Worm (Caenorhabditis elegans) whole organism, L1 larva: ENCODE results near the gene skr-13.

Experiments
- C34B4.2 ChIP-seq: sonication (generic microtip); optimal IDR thresholded peaks from 2 replicates; lab custom pipeline; 2017; ENCODE audit warnings: mild to moderate bottlenecking, missing genetic modification characterization, missing compliant biosample characterization
- F16B12.6 ChIP-seq: fragments of 150-350 bp; optimal IDR thresholded peaks from 2 replicates; lab custom pipeline; 2014; ENCODE audit warnings: missing biosample characterization, missing genetic modification characterization
- ceh-63 ChIP-seq: fragments of 200-800 bp; sonication (Bioruptor generic); optimal IDR thresholded peaks from 2 replicates; lab custom pipeline; 2018; ENCODE audit warnings: mild to moderate bottlenecking, missing genetic modification characterization, missing compliant biosample characterization
- ceh-8 ChIP-seq: fragments of 200-800 bp; sonication (Bioruptor generic); optimal IDR thresholded peaks from 2 replicates; lab custom pipeline; 2018; ENCODE audit warnings: mild to moderate bottlenecking, missing genetic modification characterization, moderate library complexity, missing compliant biosample characterization
- ceh-88 ChIP-seq: fragments of 200-800 bp; sonication (Bioruptor generic); IDR thresholded peaks from 2 replicates; pipeline ENCODE4 v1.3.6; 2022; ENCODE audit warnings: missing genetic modification characterization, missing compliant biosample characterization
- ces-1 ChIP-seq: fragments of 150-350 bp; optimal IDR thresholded peaks from 2 replicates; lab custom pipeline; 2014; ENCODE audit warnings: missing biosample characterization, missing genetic modification reagents, missing genetic modification characterization
- elt-2 ChIP-seq: sonication (generic microtip); optimal IDR thresholded peaks from 2 replicates; lab custom pipeline; 2016; ENCODE audit warnings: missing genetic modification characterization, mild to moderate bottlenecking, inconsistent platforms, missing compliant biosample characterization, missing genetic modification reagents
- elt-3 ChIP-seq, 6 experiments: fragments of 150-350 bp in 1 of 6; sonication (generic microtip); optimal IDR thresholded peaks; 2 replicates each; lab custom pipeline; 2017 to 2018; ENCODE audit warnings: missing biosample characterization in 6 of 6, missing genetic modification characterization in 6 of 6, inconsistent platforms in 1 of 6
- ets-5 ChIP-seq: fragments of 200-800 bp; sonication (Bioruptor generic); IDR thresholded peaks from 2 replicates; pipeline ENCODE4 v1.3.6; 2022; ENCODE audit warnings: missing genetic modification characterization, missing compliant biosample characterization
- fkh-4 ChIP-seq: sonication (generic microtip); optimal IDR thresholded peaks from 2 replicates; lab custom pipeline; 2016; ENCODE audit warnings: missing compliant biosample characterization, missing genetic modification characterization, borderline replicate concordance
- fkh-8 ChIP-seq: sonication (generic microtip); optimal IDR thresholded peaks from 2 replicates; lab custom pipeline; 2016; ENCODE audit warnings: mild to moderate bottlenecking, missing genetic modification characterization, missing compliant biosample characterization
- grh-1 ChIP-seq: fragments of 200-800 bp; sonication (Bioruptor generic); IDR thresholded peaks from 2 replicates; pipeline ENCODE4 v1.3.6; 2022; ENCODE audit warnings: missing genetic modification reagents, missing genetic modification characterization, missing compliant biosample characterization
- irx-1 ChIP-seq: sonication (generic microtip); optimal IDR thresholded peaks from 2 replicates; lab custom pipeline; 2016; ENCODE audit warnings: missing genetic modification characterization, missing compliant biosample characterization
- mef-2 ChIP-seq: fragments of 150-350 bp; optimal IDR thresholded peaks from 2 replicates; lab custom pipeline; 2014; ENCODE audit warnings: missing biosample characterization, missing genetic modification characterization
- nhr-20 ChIP-seq: sonication (generic microtip); optimal IDR thresholded peaks from 2 replicates; lab custom pipeline; 2016; ENCODE audit warnings: mild to moderate bottlenecking, missing genetic modification characterization, missing compliant biosample characterization
- nhr-28 ChIP-seq: fragments of 150-350 bp; optimal IDR thresholded peaks from 2 replicates; lab custom pipeline; 2014; ENCODE audit warnings: missing biosample characterization, missing genetic modification characterization
- nhr-47 ChIP-seq: sonication (generic microtip); optimal IDR thresholded peaks from 2 replicates; lab custom pipeline; 2016; ENCODE audit warnings: mild to moderate bottlenecking, missing genetic modification characterization, moderate library complexity, missing compliant biosample characterization
- nhr-90 ChIP-seq: sonication (generic microtip); optimal IDR thresholded peaks from 2 replicates; lab custom pipeline; 2016; ENCODE audit warnings: mild to moderate bottlenecking, missing genetic modification characterization, missing compliant biosample characterization; ENCODE audit not compliant: poor library complexity
- rnt-1 ChIP-seq: sonication (generic microtip); optimal IDR thresholded peaks from 2 replicates; lab custom pipeline; 2016; ENCODE audit warnings: mild to moderate bottlenecking, missing genetic modification characterization, moderate library complexity, missing compliant biosample characterization
- skn-1 ChIP-seq: fragments of 150-350 bp; optimal IDR thresholded peaks from 2 replicates; lab custom pipeline; 2014; ENCODE audit warnings: missing biosample characterization, missing genetic modification characterization
- sptf-1 ChIP-seq: fragments of 150-350 bp; optimal IDR thresholded peaks from 2 replicates; lab custom pipeline; 2014; ENCODE audit warnings: missing biosample characterization, missing genetic modification characterization
- unc-86 ChIP-seq: sonication (generic microtip); optimal IDR thresholded peaks from 2 replicates; lab custom pipeline; 2016; ENCODE audit warnings: missing genetic modification characterization, missing compliant biosample characterization
- vab-15 ChIP-seq: sonication (generic microtip); optimal IDR thresholded peaks from 2 replicates; lab custom pipeline; 2017; ENCODE audit warnings: missing genotype, mild to moderate bottlenecking, missing genetic modification characterization, missing compliant biosample characterization
- ztf-11 ChIP-seq, 2 experiments: sonication (generic microtip); optimal IDR thresholded peaks; 2 replicates each; lab custom pipeline; 2016 to 2017; ENCODE audit warnings: missing genetic modification characterization in 2 of 2, missing biosample characterization in 1 of 2, missing compliant biosample characterization in 1 of 2

Gene skr-13

DNA sequence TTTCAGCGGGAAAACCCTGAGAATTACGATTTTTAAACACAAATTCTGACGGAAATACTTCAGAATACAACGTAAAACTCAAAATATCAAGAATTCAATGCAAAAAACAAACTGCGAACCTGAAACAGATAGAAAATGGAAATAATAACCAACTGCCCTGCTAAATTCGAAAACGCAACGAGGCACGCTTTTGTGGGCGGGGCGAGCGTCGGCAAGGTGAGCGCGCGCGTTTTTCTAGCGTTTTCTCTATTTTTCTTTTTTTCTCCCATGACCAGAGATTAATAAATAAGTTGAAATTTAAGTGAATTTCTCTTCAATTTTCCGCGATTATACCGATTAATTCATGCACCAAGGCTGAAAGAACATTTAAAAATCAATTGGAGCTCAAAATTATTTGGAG lies 43.8 kb downstream of the skr-13 start, which contains the start of gene uaf-2 (continued):
- TF ChIP-seq ces-1 (GFP tag; lab: Kevin White, UChicago): no peak

DNA sequence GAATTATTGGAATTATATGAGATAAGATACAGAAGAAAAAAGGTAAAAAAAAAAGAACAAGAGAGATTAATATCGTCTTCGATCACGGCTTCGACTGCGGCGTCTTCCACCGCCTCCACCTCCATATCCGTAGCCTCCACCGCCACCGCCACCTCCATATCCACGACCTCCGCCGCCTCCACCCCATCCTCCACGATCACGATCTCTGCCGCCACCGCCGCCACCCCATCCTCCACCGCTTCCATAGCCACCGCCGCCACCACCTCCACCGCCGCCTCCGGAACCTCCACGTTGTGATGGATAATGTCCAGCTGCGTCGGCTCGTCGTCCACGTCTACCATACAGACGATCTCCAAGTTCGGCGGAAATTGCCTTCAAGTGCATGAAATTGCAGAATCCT lies 45.6 kb downstream of the skr-13 start:
- TF ChIP-seq ceh-8 (GFP tag; lab: Kevin White, UChicago) (peak; percentile 21), nhr-90 (tag; lab: Kevin White, UChicago) (no peak), C34B4.2 (tag; lab: Kevin White, UChicago) (no peak), unc-86 (tag; lab: Kevin White, UChicago) (no peak)

DNA sequence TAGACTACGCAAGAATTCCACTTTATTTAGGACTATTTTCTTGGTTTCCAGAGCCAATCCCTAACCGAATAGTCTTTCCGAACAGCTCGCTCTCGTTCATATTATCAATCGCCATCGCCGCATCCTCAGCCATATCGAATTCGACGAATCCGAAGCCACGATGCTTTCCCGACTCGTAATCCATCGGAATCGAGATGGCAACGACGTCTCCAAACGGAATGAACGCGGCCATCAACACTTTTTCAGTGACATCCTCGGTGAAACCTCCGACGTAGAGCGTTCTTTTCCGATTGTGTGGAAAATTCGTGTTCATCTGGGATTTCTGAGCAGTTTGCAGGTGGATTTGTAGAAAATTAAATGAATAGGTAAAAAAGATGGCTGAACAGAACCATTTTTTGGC lies 46.1 kb downstream of the skr-13 start, which contains the start of gene cyn-13:
TSS of gene cyn-13 (minus strand) at position 313 of the 400 bp plus-strand sequence.
- TF ChIP-seq skn-1: no peak
- no peak for TF ChIP-seq ets-5 (GFP tag; lab: Robert Waterston, UW)
- no peak for TF ChIP-seq rnt-1 (tag; lab: Kevin White, UChicago)
- TF ChIP-seq F16B12.6 (tag; lab: Kevin White, UChicago): no peak
- no peak for TF ChIP-seq ceh-63 (GFP tag; lab: Kevin White, UChicago)
- TF ChIP-seq vab-15 (tag; lab: Kevin White, UChicago): no peak
- no peak for TF ChIP-seq grh-1
- TF ChIP-seq nhr-28 (tag; lab: Kevin White, UChicago): no peak
- TF ChIP-seq sptf-1 (tag; lab: Kevin White, UChicago): no peak
- no peak for TF ChIP-seq elt-3 (tag; optimal IDR thresholded peaks at IDR 0.05; lab: Kevin White, UChicago)
- TF ChIP-seq fkh-4 (tag; lab: Kevin White, UChicago): no peak
- TF ChIP-seq nhr-20 (tag; lab: Kevin White, UChicago): no peak
- no peak for TF ChIP-seq mef-2 (tag; lab: Kevin White, UChicago)
- no peak for TF ChIP-seq nhr-47 (tag; lab: Kevin White, UChicago)
- TF ChIP-seq irx-1: no peak
- no peak for TF ChIP-seq unc-86 (tag; lab: Kevin White, UChicago)
- no peak for TF ChIP-seq fkh-8 (tag; lab: Kevin White, UChicago)
- no peak for TF ChIP-seq elt-2 (tag; lab: Kevin White, UChicago)
- no peak for TF ChIP-seq ceh-88 (GFP tag; lab: Robert Waterston, UW)
- TF ChIP-seq ztf-11 (tag; optimal IDR thresholded peaks at IDR 0.05; lab: Kevin White, UChicago): no peak
